Worm (Caenorhabditis elegans): ENCODE measurements around the gene rde-4.

- no peak for TF ChIP-seq dve-1 (tag; optimal IDR thresholded peaks at IDR 0.05)
- no peak for TF ChIP-seq ceh-45 (GFP tag; IDR thresholded peaks at IDR 0.05)
These were observed 21.0 kb downstream of the rde-4 start, which contains the start of gene dod-6 for ce11 chrIII:10197416-10197815.

Measured in whole organism, late embryonic.